Fruit fly (Drosophila melanogaster) whole organism, embryonic: ENCODE results near the gene CG5823.

Source experiments
- Antp ChIP-seq: fragments of 200-800 bp; sonication (Bioruptor generic); optimal IDR thresholded peaks from 3 replicates; lab custom pipeline; 2016; ENCODE audit warnings: missing biosample characterization, missing genetic modification characterization
- Asciz ChIP-seq: fragments of 200-800 bp; sonication (Bioruptor generic); optimal IDR thresholded peaks from 2 replicates; lab custom pipeline; 2017; ENCODE audit warnings: missing biosample characterization, mild to moderate bottlenecking, missing genetic modification characterization, missing genetic modification reagents
- CG12236 ChIP-seq: fragments of 200-800 bp; sonication (Bioruptor generic); optimal IDR thresholded peaks from 2 replicates; lab custom pipeline; 2016; ENCODE audit warnings: missing biosample characterization, missing genetic modification characterization
- CG12659 ChIP-seq: fragments of 200-800 bp; sonication (Bioruptor generic); optimal IDR thresholded peaks from 3 replicates; lab custom pipeline; 2017; ENCODE audit warnings: mild to moderate bottlenecking, missing biosample characterization, missing genetic modification reagents, missing genetic modification characterization
- CG13424 ChIP-seq: fragments of 200-800 bp; sonication (Bioruptor generic); optimal IDR thresholded peaks from 2 replicates; lab custom pipeline; 2019; ENCODE audit warnings: missing biosample characterization, mild to moderate bottlenecking, missing genetic modification characterization, moderate library complexity
- CG13775 ChIP-seq: fragments of 200-800 bp; sonication (Bioruptor generic); optimal IDR thresholded peaks from 3 replicates; lab custom pipeline; 2017; ENCODE audit warnings: missing biosample characterization, mild to moderate bottlenecking, missing genetic modification characterization
- CG15696 ChIP-seq: fragments of 200-800 bp; sonication (Bioruptor generic); optimal IDR thresholded peaks from 2 replicates; lab custom pipeline; 2019; ENCODE audit warnings: missing biosample characterization, mild to moderate bottlenecking, missing genetic modification characterization, moderate library complexity
- CG1603 ChIP-seq: fragments of 200-800 bp; sonication (Bioruptor generic); optimal IDR thresholded peaks from 2 replicates; lab custom pipeline; 2019; ENCODE audit warnings: missing biosample characterization, mild to moderate bottlenecking, missing genetic modification characterization, moderate library complexity
- CG17568 ChIP-seq: fragments of 200-800 bp; sonication (Bioruptor generic); optimal IDR thresholded peaks from 2 replicates; lab custom pipeline; 2018; ENCODE audit warnings: missing biosample characterization, mild to moderate bottlenecking, missing genetic modification characterization, moderate library complexity
- CG2202 ChIP-seq: fragments of 200-800 bp; sonication (Bioruptor generic); optimal IDR thresholded peaks from 2 replicates; lab custom pipeline; 2018; ENCODE audit warnings: missing biosample characterization, mild to moderate bottlenecking, missing genetic modification characterization
- CG2712 ChIP-seq: fragments of 200-800 bp; optimal IDR thresholded peaks from 3 replicates; lab custom pipeline; 2019; ENCODE audit warnings: missing biosample characterization, mild to moderate bottlenecking, missing genetic modification characterization, moderate library complexity
- CG30403 ChIP-seq: fragments of 200-800 bp; sonication (Bioruptor generic); optimal IDR thresholded peaks from 3 replicates; lab custom pipeline; 2016; ENCODE audit warnings: missing biosample characterization, missing genetic modification characterization
- CG3847 ChIP-seq: fragments of 200-800 bp; sonication (Bioruptor generic); IDR thresholded peaks from 2 replicates; pipeline ENCODE4 v1.3.6; 2022; ENCODE audit warnings: missing biosample characterization, missing genetic modification characterization
- CG6854 ChIP-seq: fragments of 200-800 bp; sonication (Bioruptor generic); optimal IDR thresholded peaks from 3 replicates; lab custom pipeline; 2017; ENCODE audit warnings: missing biosample characterization, mild to moderate bottlenecking, missing genetic modification characterization
- CG7839 ChIP-seq: fragments of 200-800 bp; sonication (Bioruptor generic); optimal IDR thresholded peaks from 3 replicates; lab custom pipeline; 2018; ENCODE audit warnings: missing biosample characterization, mild to moderate bottlenecking, missing genetic modification characterization, moderate library complexity
- CG8089 ChIP-seq: fragments of 200-800 bp; sonication (Bioruptor generic); optimal IDR thresholded peaks from 3 replicates; lab custom pipeline; 2016; ENCODE audit warnings: missing biosample characterization, missing genetic modification characterization
- CG8944 ChIP-seq: fragments of 200-800 bp; sonication (Bioruptor generic); optimal IDR thresholded peaks from 3 replicates; lab custom pipeline; 2016; ENCODE audit warnings: missing biosample characterization, missing genetic modification characterization
- CG9797 ChIP-seq: fragments of 200-800 bp; sonication (Bioruptor generic); optimal IDR thresholded peaks from 3 replicates; lab custom pipeline; 2018; ENCODE audit warnings: missing biosample characterization, mild to moderate bottlenecking, missing genetic modification characterization
- CG9876 ChIP-seq: fragments of 200-800 bp; sonication (Bioruptor generic); optimal IDR thresholded peaks from 2 replicates; lab custom pipeline; 2016; ENCODE audit warnings: missing biosample characterization, missing genetic modification characterization
- CrebB ChIP-seq: fragments of 200-800 bp; sonication (Bioruptor generic); optimal IDR thresholded peaks from 3 replicates; lab custom pipeline; 2018; ENCODE audit warnings: missing biosample characterization, mild to moderate bottlenecking, missing genetic modification characterization
- Dbx ChIP-seq: fragments of 200-800 bp; sonication (Bioruptor generic); IDR thresholded peaks from 3 replicates; pipeline ENCODE4 v1.3.6; 2022; ENCODE audit warnings: missing biosample characterization, missing genetic modification characterization
- Ets97D ChIP-seq: fragments of 200-800 bp; sonication (Bioruptor generic); optimal IDR thresholded peaks from 3 replicates; lab custom pipeline; 2016; ENCODE audit warnings: missing biosample characterization, missing genetic modification characterization
- HLH3B ChIP-seq: fragments of 200-800 bp; sonication (Bioruptor generic); IDR thresholded peaks from 2 replicates; pipeline ENCODE4 v1.3.6; 2022; ENCODE audit warnings: missing biosample characterization, missing genetic modification characterization
- Hand ChIP-seq: fragments of 200-800 bp; sonication (Bioruptor generic); optimal IDR thresholded peaks from 2 replicates; lab custom pipeline; 2017; ENCODE audit warnings: mild to moderate bottlenecking, missing biosample characterization, missing genetic modification reagents, missing genetic modification characterization
- Hr78 ChIP-seq, 2 experiments: fragments of 200-800 bp in 1 of 2; fragments of >200 bp in 1 of 2; sonication (Bioruptor generic) in 1 of 2; optimal IDR thresholded peaks; 2 replicates each; lab custom pipeline; 2017 to 2019; ENCODE audit warnings: missing biosample characterization in 2 of 2, missing genetic modification characterization in 2 of 2, mild to moderate bottlenecking in 1 of 2, moderate library complexity in 1 of 2
- Kr ChIP-seq: fragments of 200-800 bp; sonication (Bioruptor generic); optimal IDR thresholded peaks from 2 replicates; lab custom pipeline; 2017; ENCODE audit warnings: missing biosample characterization, mild to moderate bottlenecking, missing genetic modification characterization
- Lhr ChIP-seq: fragments of 200-800 bp; sonication (Bioruptor generic); optimal IDR thresholded peaks from 3 replicates; lab custom pipeline; 2017; ENCODE audit warnings: mild to moderate bottlenecking, missing biosample characterization, missing genetic modification reagents, missing genetic modification characterization
- MESR4 ChIP-seq: fragments of 200-800 bp; sonication (Bioruptor generic); optimal IDR thresholded peaks from 2 replicates; lab custom pipeline; 2018; ENCODE audit warnings: missing biosample characterization, mild to moderate bottlenecking, missing genetic modification characterization, moderate library complexity
- Meics ChIP-seq: fragments of 200-800 bp; sonication (Bioruptor generic); optimal IDR thresholded peaks from 2 replicates; lab custom pipeline; 2017; ENCODE audit warnings: missing biosample characterization, mild to moderate bottlenecking, missing genetic modification characterization
- NK7.1 ChIP-seq: fragments of 200-800 bp; sonication (Bioruptor generic); optimal IDR thresholded peaks from 3 replicates; lab custom pipeline; 2016; ENCODE audit warnings: missing biosample characterization, missing genetic modification characterization
- Nf-YA ChIP-seq: fragments of 200-800 bp; sonication (Bioruptor generic); IDR thresholded peaks from 2 replicates; pipeline ENCODE4 v1.3.6; 2022; ENCODE audit warnings: missing biosample characterization, missing genetic modification characterization
- Nf-YC ChIP-seq: fragments of 200-800 bp; optimal IDR thresholded peaks from 3 replicates; lab custom pipeline; 2019; ENCODE audit warnings: missing biosample characterization, mild to moderate bottlenecking, missing genetic modification characterization, moderate library complexity
- Sry-δ ChIP-seq: fragments of 200-800 bp; sonication (Bioruptor generic); optimal IDR thresholded peaks from 2 replicates; lab custom pipeline; 2016; ENCODE audit warnings: missing biosample characterization, missing genetic modification characterization
- Taf1 ChIP-seq: fragments of 200-800 bp; sonication (Bioruptor generic); IDR thresholded peaks from 2 replicates; pipeline ENCODE4 v1.3.6; 2022; ENCODE audit warnings: missing biosample characterization, missing genetic modification characterization
- ara ChIP-seq: fragments of 200-800 bp; sonication (Bioruptor generic); IDR thresholded peaks from 2 replicates; pipeline ENCODE4 v1.3.6; 2022; ENCODE audit warnings: missing biosample characterization, missing genetic modification characterization
- bsh ChIP-seq, 2 experiments: fragments of 200-800 bp; sonication (Bioruptor generic); optimal IDR thresholded peaks; 2 replicates each; lab custom pipeline; 2017 to 2018; ENCODE audit warnings: mild to moderate bottlenecking in 2 of 2, missing biosample characterization in 2 of 2, missing genetic modification characterization in 2 of 2, moderate library complexity in 1 of 2
- caup ChIP-seq: fragments of 200-800 bp; sonication (Bioruptor generic); optimal IDR thresholded peaks from 3 replicates; lab custom pipeline; 2017; ENCODE audit warnings: missing biosample characterization, mild to moderate bottlenecking, missing genetic modification characterization, moderate library complexity; ENCODE audit not compliant: severe bottlenecking
- dati ChIP-seq: fragments of 200-800 bp; sonication (Bioruptor generic); IDR thresholded peaks from 2 replicates; pipeline ENCODE4 v1.3.6; 2022; ENCODE audit warnings: missing biosample characterization, missing genetic modification characterization
- ems ChIP-seq: fragments of 200-800 bp; sonication (Bioruptor generic); optimal IDR thresholded peaks from 3 replicates; lab custom pipeline; 2016; ENCODE audit warnings: missing biosample characterization, missing genetic modification characterization
- gem ChIP-seq: fragments of 200-800 bp; sonication (Bioruptor generic); optimal IDR thresholded peaks from 2 replicates; lab custom pipeline; 2019; ENCODE audit warnings: missing biosample characterization, mild to moderate bottlenecking, missing genetic modification characterization, moderate library complexity
- gt ChIP-seq: fragments of 200-800 bp; sonication (Bioruptor generic); IDR thresholded peaks from 2 replicates; pipeline ENCODE4 v1.3.6; 2022; ENCODE audit warnings: missing biosample characterization, missing genetic modification characterization
- h ChIP-seq: fragments of >200 bp; optimal IDR thresholded peaks from 2 replicates; lab custom pipeline; 2017
- ken ChIP-seq: fragments of 200-800 bp; sonication (Bioruptor generic); IDR thresholded peaks from 3 replicates; pipeline ENCODE4 v1.3.6; 2022; ENCODE audit warnings: missing biosample characterization, missing genetic modification characterization
- mam ChIP-seq: fragments of 200-800 bp; sonication (Bioruptor generic); optimal IDR thresholded peaks from 3 replicates; lab custom pipeline; 2016; ENCODE audit warnings: missing biosample characterization, missing genetic modification characterization
- nerfin-2 ChIP-seq: fragments of 200-800 bp; sonication (Bioruptor generic); IDR thresholded peaks from 2 replicates; pipeline ENCODE4 v1.3.6; 2022; ENCODE audit warnings: missing biosample characterization, missing genetic modification characterization; ENCODE audit not compliant: partially characterized antibody
- schlank ChIP-seq: fragments of 200-800 bp; sonication (Bioruptor generic); optimal IDR thresholded peaks from 2 replicates; lab custom pipeline; 2018; ENCODE audit warnings: missing biosample characterization, mild to moderate bottlenecking, missing genetic modification characterization
- toy ChIP-seq: fragments of 200-800 bp; sonication (Bioruptor generic); IDR thresholded peaks from 2 replicates; pipeline ENCODE4 v1.3.6; 2022; ENCODE audit warnings: missing biosample characterization, missing genetic modification characterization
- unc-4 ChIP-seq: fragments of 200-800 bp; sonication (Bioruptor generic); IDR thresholded peaks from 2 replicates; pipeline ENCODE4 v1.3.6; 2022; ENCODE audit warnings: missing biosample characterization, missing genetic modification characterization; ENCODE audit not compliant: partially characterized antibody
- wor ChIP-seq: fragments of 200-800 bp; sonication (Bioruptor generic); IDR thresholded peaks from 2 replicates; pipeline ENCODE4 v1.3.6; 2022; ENCODE audit warnings: missing biosample characterization, missing genetic modification characterization

Gene CG5823

dm6 chr3R:17583658-17584460, 49.5 kb upstream of the CG5823 start (continued):
- no peak for TF ChIP-seq CG9876 (GFP tag; lab: Kevin White, UChicago)
- TF ChIP-seq ems (GFP tag; lab: Kevin White, UChicago), result no peak
- no peak for TF ChIP-seq Meics (GFP tag; lab: Kevin White, UChicago)
- TF ChIP-seq CG6854 (GFP tag; lab: Kevin White, UChicago), result no peak
- TF ChIP-seq CG8089 (GFP tag; lab: Kevin White, UChicago), result no peak
- peak; percentile 57 for TF ChIP-seq CG7839 (tag; lab: Kevin White, UChicago)
- TF ChIP-seq bsh (GFP tag; optimal IDR thresholded peaks at IDR 0.05; lab: Kevin White, UChicago), result peak in 1 of 2 experiments; percentile 85
- no peak for TF ChIP-seq Hr78 (GFP tag; optimal IDR thresholded peaks at IDR 0.05; lab: Kevin White, UChicago)
- TF ChIP-seq CG8944, result no peak
- TF ChIP-seq CG3847 (GFP tag; lab: Robert Waterston, UW), result no peak
- no peak for TF ChIP-seq MESR4
- peak; percentile 75 for TF ChIP-seq CG2712 (tag; lab: Kevin White, UChicago)
- TF ChIP-seq Taf1 (GFP tag; lab: Robert Waterston, UW), result no peak
- TF ChIP-seq Asciz (GFP tag; lab: Kevin White, UChicago), result peak; percentile 44
- no peak for TF ChIP-seq Antp (GFP tag; lab: Kevin White, UChicago)
- TF ChIP-seq CG13424 (tag; lab: Kevin White, UChicago), result peak; percentile 64
- no peak for TF ChIP-seq Ets97D
- peak; percentile 60 for TF ChIP-seq CG15696 (tag; lab: Kevin White, UChicago)
- peak; percentile 0 for TF ChIP-seq CG12659 (GFP tag; lab: Kevin White, UChicago)
- TF ChIP-seq Sry-δ (GFP tag; lab: Kevin White, UChicago), result no peak
- TF ChIP-seq gem (tag; lab: Kevin White, UChicago), result peak; percentile 76
- TF ChIP-seq Dbx (GFP tag; lab: Robert Waterston, UW), result no peak
- no peak for TF ChIP-seq nerfin-2 (GFP tag; lab: Robert Waterston, UW)
- TF ChIP-seq HLH3B (GFP tag; lab: Robert Waterston, UW), result 0 out of 2 replicates have a peak, but pooled peaks have one; percentile 10
- TF ChIP-seq caup, result no peak
- TF ChIP-seq ken, result peak; percentile 15; the same call in 1 of the 3 replicates
- no peak for TF ChIP-seq CrebB (tag; lab: Kevin White, UChicago)
- TF ChIP-seq schlank (tag; lab: Kevin White, UChicago), result no peak
- TF ChIP-seq unc-4, result no peak
- no peak for TF ChIP-seq gt (GFP tag; lab: Robert Waterston, UW)
- no peak for TF ChIP-seq CG13775 (GFP tag; lab: Kevin White, UChicago)
- no peak for TF ChIP-seq Lhr (GFP tag; lab: Kevin White, UChicago)
- no peak for TF ChIP-seq Hand (GFP tag; lab: Kevin White, UChicago)
- TF ChIP-seq toy (GFP tag; lab: Robert Waterston, UW), result no peak
- TF ChIP-seq CG1603 (tag; lab: Kevin White, UChicago), result peak; percentile 60
- TF ChIP-seq h, result no peak
- peak; percentile 46 for TF ChIP-seq CG30403 (GFP tag; lab: Kevin White, UChicago)
- TF ChIP-seq CG12236 (GFP tag; lab: Kevin White, UChicago), result no peak
- no peak for TF ChIP-seq mam
- no peak for TF ChIP-seq Nf-YA (GFP tag; lab: Robert Waterston, UW)
- TF ChIP-seq Nf-YC (tag; lab: Kevin White, UChicago), result no peak
- TF ChIP-seq CG17568 (GFP tag; lab: Kevin White, UChicago), result no peak
- no peak for TF ChIP-seq Kr
- TF ChIP-seq NK7.1, result no peak
- TF ChIP-seq CG9797 (GFP tag; lab: Kevin White, UChicago), result no peak
- no peak for TF ChIP-seq dati (GFP tag; lab: Robert Waterston, UW)
- peak; percentile 23; the same call in 1 of the 2 replicates for TF ChIP-seq wor (GFP tag; lab: Robert Waterston, UW)
- peak; percentile 69 for TF ChIP-seq ara
- TF ChIP-seq CG2202 (tag; lab: Kevin White, UChicago), result peak; percentile 63
